Worm (Caenorhabditis elegans) whole organism, L4/young adult: ENCODE data around the gene F54H12.7.

Experiments
- W03F9.2 ChIP-seq: fragments of 150-350 bp; optimal IDR thresholded peaks from 2 replicates; lab custom pipeline; 2014; ENCODE audit warnings: missing biosample characterization, missing genetic modification characterization
- dao-5 ChIP-seq: sonication (generic microtip); optimal IDR thresholded peaks from 2 replicates; lab custom pipeline; 2016; ENCODE audit warnings: missing genotype, missing genetic modification characterization, moderate library complexity, missing compliant biosample characterization
- him-1 ChIP-seq: sonication (generic microtip); optimal IDR thresholded peaks from 2 replicates; lab custom pipeline; 2016; ENCODE audit warnings: missing genotype, missing genetic modification reagents, missing genetic modification characterization, missing compliant biosample characterization

Gene F54H12.7

DNA sequence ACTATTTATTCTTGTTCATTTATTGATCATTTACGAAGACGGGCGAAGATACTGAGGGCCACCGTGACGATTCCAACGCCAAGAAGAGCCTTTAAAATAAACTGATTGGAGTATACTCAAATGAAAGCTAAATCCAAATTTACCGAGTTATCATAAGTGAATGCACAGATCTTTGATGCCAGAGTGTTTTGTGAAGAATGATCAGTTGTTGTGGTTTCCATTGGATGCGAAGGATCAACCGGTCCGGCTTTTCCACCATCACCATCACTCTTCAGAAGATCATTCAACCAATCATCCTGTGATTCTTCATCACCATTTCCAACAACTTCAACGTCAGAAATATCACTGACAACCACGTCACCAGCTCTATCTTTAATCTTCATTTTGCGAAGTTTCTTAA is 8.1 kb downstream of the F54H12.7 start:
- TF ChIP-seq dao-5 = no peak
- TF ChIP-seq him-1 (tag; lab: Kevin White, UChicago) = no peak
- no peak for TF ChIP-seq W03F9.2 (tag; lab: Kevin White, UChicago)

DNA sequence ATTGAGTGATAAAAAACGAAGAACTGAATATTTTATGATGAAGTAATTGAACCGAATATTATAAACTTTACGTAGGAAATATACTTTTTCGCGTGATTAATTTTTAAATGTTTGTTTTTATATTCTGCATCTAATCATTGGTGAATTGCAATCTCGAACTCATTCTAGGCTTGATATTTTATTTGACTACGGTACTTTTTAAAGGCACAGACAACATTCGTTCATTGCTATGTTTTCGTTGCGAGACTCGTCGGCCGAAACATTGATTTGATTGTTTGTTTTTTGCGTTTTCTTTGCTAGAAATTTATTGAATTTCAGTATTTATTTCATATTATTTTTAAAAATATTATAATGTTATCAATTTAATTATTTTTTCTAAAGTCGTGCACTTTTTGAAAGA is 8.6 kb downstream of the F54H12.7 start, which contains the start of gene C06G4.4:
C06G4.4 (minus strand) TSS at position 36 of the 400 bp plus-strand sequence.
- TF ChIP-seq him-1 (tag; lab: Kevin White, UChicago) = no peak
- no peak for TF ChIP-seq dao-5
- TF ChIP-seq W03F9.2 (tag; lab: Kevin White, UChicago) = peak; percentile 16

DNA sequence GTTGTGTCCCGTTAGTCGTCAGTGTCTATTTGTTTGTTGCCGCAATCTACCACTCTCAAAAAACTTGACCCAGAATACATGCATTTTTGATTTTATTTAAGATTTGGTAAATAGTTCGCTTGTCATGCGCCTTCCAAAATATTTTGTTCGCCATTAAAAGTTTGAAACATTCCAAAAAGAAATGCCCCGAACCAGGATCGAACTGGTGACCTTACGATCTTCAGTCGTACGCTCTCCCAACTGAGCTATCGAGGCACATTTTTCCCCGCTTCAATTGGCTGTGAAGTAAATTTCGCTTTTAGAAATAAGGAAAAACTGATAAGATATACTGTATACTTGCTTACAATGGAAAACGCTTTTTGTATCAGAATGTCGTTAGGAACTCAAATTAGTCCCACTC is 9.1 kb downstream of the F54H12.7 start:
- TF ChIP-seq dao-5 (no peak), W03F9.2 (tag; lab: Kevin White, UChicago) (no peak), him-1 (tag; lab: Kevin White, UChicago) (no peak)

DNA sequence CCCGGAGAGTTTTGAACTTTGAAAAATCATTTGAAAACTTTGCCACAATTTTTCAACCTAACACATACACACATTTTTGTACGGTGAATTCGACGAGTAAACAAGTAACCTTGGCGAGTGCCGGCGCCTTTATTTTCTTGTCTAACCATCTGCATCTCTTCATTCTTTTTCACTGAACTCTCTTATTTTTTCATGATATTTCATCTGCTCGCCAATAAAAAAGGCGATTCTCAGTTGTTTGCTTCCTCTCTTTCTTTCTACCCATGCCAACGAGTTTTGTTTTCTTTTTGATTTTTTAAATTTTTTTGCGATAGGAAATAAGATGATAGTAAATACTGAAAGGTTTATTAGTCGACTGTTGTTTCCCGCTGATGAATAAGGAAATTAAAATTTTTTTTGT is 9.6 kb downstream of the F54H12.7 start:
- TF ChIP-seq dao-5 = no peak
- no peak for TF ChIP-seq W03F9.2 (tag; lab: Kevin White, UChicago)
- TF ChIP-seq him-1 (tag; lab: Kevin White, UChicago) = no peak

DNA sequence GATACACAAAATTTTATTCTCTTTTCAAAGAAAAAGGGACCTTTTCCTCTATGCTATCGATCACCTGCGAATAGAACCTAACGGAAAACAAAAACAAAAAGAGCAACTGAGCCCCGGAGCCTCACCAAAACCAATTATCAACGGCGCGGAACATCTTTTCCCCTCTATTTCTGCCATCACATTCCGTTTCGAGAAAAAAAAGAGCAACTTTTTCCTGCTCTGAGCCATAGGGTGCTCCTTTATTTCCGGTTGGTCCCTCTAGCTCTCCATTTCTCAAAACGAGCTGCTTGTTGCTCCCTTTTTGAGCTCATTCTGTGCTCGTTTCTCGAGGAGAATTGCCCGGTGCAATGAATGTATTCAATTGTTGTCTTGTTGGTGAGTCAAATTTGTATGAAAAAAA is 10.5 kb downstream of the F54H12.7 start, which contains the start of gene clp-1:
clp-1 (plus strand) TSS at position 301 of the 400 bp plus-strand sequence.
- TF ChIP-seq dao-5 = no peak
- TF ChIP-seq him-1 (tag; lab: Kevin White, UChicago) = no peak
- no peak for TF ChIP-seq W03F9.2 (tag; lab: Kevin White, UChicago)

DNA sequence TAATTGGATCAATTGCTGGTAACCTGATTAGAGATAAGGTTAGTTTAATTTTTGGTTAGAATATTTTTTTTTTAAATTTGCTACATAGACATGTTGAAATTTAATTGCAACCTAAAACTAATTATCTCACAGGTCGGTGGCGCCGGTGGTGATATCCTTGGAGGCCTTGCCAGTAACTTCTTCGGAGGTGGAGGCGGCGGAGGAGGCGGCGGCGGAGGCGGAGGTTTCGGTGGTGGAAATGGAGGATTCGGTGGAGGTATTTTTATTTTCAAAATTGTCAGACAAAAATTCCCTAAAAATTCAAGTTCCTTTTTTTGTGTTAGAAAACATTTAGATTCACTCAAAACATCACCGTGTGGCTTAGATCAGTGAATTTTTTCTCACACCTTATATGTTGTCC is 12.1 kb downstream of the F54H12.7 start:
- no peak for TF ChIP-seq W03F9.2 (tag; lab: Kevin White, UChicago)
- no peak for TF ChIP-seq dao-5
- TF ChIP-seq him-1 (tag; lab: Kevin White, UChicago) = no peak

DNA sequence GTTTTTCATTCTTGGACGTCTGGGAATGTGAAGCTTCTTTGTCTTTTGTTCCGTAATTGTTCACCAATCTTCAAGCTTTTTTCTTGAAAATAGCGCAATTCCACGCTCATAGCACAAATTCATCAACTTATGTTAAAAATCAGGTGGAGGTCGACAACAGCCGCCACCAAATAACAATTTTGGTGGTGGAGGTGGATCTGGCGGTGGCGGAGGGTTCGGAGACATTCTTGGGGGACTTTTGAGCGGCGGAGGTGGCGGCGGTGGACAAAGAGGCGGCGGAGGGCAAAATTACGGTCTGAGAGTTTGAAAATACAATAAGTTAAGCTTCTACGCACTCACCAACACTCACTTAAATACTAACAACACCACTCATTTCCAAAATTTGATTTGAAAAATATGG is 12.8 kb downstream of the F54H12.7 start:
- TF ChIP-seq dao-5 (no peak), W03F9.2 (tag; lab: Kevin White, UChicago) (no peak), him-1 (tag; lab: Kevin White, UChicago) (no peak)

DNA sequence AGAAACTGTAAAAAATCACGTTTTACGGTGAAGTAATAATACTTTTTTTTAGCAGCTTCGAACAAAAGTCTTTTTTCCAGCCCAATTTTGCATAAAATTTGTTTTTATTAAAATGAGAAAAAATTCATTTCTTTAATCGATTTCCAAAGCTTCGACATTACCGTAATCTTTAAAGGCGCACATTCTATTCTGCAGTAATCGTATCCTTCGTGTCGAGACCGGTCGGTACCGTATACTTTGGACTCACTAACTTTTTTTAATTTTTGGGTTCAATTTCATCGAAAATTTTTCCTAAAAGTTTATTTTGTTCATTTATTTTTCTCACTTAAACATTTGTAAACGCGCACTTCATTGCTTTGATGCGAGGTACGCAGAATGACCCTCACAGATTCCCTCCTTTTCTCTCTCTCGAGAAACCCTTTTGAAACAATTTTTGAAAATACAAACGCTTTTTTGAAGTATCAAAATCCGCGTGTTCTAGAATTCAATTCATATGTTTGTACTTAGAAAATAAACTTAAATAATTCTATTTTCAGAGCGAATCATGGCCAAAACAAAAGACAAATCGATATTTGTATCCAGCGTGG is 17.5 kb downstream of the F54H12.7 start, which contains the start of gene hrpk-2:
hrpk-2 (plus strand) TSS at position 537 of the 587 bp plus-strand sequence.
- TF ChIP-seq dao-5 (no peak), W03F9.2 (tag; lab: Kevin White, UChicago) (peak; percentile 20)

DNA sequence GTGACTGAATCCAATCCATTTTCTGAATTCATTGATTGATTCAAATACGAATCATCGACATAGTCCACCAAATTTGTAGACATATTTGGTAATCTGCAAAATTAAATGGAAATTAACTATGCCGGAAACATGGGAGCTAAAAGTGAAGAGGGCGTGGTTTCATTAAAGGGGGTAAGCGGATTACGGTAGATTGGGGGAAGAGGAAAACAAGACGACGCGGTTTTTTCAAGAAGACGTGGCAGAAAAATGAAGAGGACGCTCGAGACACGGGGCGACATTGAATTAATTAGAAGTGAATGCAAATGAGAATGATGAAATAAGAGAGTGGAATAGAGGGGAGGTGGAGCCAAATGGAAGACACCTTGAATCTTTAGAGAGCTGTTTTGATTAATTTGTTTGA is 27.2 kb downstream of the F54H12.7 start, which contains the start of gene npr-17:
npr-17 (minus strand) TSS at position 101 of the 400 bp plus-strand sequence.
- TF ChIP-seq him-1 (tag; lab: Kevin White, UChicago) = no peak
- no peak for TF ChIP-seq dao-5
- TF ChIP-seq W03F9.2 (tag; lab: Kevin White, UChicago) = no peak

DNA sequence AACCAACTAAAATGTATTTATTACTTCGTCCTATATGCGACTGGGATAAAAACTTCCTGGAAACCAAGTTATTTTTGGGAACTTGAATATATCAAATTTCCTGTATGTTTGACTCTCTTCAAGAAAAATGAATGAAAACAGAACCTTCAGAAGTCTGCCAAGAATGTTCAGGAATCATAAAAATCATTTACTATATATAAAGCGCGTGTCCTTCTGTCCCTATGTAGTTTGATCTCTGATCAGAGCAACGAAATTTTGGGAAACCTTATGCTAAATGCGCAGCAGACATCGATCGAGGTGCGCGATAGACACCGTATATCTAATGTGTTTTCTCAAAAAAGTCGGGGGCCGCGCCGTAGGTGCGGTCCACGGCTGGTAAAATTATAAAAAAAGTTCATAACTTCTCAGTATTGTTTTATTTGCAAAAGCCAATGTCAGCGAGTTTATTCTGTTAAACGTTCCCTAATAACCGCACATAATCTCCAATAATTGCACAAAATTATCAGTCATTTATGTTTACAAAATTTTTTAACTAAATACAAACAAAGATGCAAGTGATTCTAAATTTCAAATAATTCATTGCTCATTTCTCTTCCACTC is 28.4 kb downstream of the F54H12.7 start:
- TF ChIP-seq him-1 (tag; lab: Kevin White, UChicago) (no peak), W03F9.2 (tag; lab: Kevin White, UChicago) (no peak), dao-5 (no peak)

DNA sequence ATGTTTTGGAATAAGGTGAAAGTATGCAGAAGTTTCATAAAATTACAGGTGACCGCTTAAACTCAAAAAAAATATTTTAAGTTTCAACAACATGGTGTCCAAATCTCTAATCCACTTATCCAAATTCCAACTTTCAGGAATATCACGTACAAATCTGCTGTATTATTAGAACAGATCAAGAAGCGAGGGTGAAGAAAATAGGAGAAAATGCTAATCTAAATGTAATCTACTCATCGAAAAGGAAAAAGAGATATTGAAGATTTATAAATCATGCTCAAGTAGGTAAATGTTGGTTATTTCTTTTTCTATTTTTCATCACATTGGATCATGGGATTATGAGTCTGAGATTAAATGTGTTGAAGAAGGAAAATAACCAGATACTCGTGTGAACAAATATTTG is 32.4 kb downstream of the F54H12.7 start:
- TF ChIP-seq dao-5 = no peak
- no peak for TF ChIP-seq W03F9.2 (tag; lab: Kevin White, UChicago)
- TF ChIP-seq him-1 (tag; lab: Kevin White, UChicago) = no peak

DNA sequence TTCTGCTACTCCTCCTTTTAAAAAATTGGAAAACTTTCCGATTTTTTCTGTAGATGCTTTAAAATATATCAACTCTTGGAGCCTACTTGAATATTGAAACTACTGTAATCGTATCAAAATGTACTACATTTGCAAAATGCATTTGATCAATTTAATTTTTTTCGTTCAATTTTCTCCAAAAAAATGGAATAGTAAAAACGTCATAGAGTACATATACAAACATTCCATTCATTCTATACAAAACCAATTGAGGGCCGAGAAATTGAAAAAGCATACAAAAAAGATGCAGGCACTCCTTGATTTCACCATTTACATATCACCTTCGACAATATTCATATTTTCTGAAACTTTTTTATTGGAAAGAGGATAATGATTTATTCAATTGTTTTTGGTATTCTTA is 34.9 kb downstream of the F54H12.7 start, which contains the start of gene C06G4.6:
C06G4.6 (plus strand) TSS at position 301 of the 400 bp plus-strand sequence.
- TF ChIP-seq dao-5 (no peak), W03F9.2 (tag; lab: Kevin White, UChicago) (no peak), him-1 (tag; lab: Kevin White, UChicago) (no peak)

DNA sequence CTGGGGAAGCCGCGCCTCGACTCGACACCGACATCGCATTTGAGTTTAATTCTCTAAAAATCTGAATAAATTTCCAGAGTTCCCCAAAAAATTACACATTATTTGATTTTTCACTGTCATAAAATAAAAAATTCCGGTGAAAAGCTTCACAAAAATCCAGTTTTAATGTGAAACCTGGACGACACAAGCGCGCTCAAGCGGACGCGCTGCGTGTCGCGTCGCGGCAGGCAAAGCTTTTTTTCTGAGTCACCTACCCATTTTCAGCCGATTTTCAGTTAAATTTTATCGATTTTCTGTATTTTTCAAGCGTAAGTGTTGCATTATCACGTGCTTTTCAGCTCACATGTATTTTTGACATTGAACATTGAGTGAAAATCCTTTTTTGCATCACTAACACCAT is 40.6 kb downstream of the F54H12.7 start, which contains the start of gene cit-1.1:
cit-1.1 (minus strand) TSS at position 53 of the 400 bp plus-strand sequence.
- peak; percentile 27 for TF ChIP-seq W03F9.2 (tag; lab: Kevin White, UChicago)
- TF ChIP-seq dao-5 = no peak

DNA sequence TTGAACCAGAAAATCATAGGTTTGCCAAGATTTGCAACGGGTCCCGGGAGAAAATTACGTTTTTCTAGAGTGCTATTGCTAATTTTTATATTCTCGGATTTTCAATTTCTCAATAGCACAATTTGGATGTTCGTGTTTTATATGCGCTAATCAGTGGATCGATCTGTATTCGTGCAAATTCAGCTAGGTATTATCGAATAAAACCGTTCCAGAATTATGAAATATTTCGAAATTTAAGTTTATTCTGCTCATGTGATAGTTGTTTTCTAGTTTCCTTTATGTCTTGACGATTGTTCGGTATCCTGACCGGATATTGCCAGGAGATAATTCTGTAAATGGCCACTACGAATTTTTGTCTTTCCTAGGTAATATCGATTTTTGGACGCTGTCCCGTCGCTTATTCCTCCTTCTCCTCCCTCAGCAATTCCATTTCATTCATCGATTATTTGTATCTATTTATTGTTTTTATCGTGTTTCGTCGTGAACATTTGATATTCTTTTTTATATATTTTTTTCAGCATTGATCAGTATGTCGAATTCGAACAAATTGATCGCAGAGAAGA is 41.2 kb downstream of the F54H12.7 start, which contains the start of gene cit-1.2:
cit-1.2 (plus strand) TSS at position 513 of the 563 bp plus-strand sequence.
- no peak for TF ChIP-seq W03F9.2 (tag; lab: Kevin White, UChicago)
- no peak for TF ChIP-seq dao-5
